Fruit fly (Drosophila melanogaster) whole organism, embryonic: ENCODE results near the gene KP78a.

Experiments used
- Atf6 ChIP-seq: fragments of 200-800 bp; sonication (Bioruptor generic); IDR thresholded peaks from 2 replicates; pipeline ENCODE4 v1.3.6; 2022; ENCODE audit warnings: missing biosample characterization, missing genetic modification characterization
- Awh ChIP-seq: fragments of 200-800 bp; sonication (Bioruptor generic); IDR thresholded peaks from 2 replicates; pipeline ENCODE4, ENCODE4 v1.3.6; 2022; ENCODE audit warnings: missing biosample characterization, missing genetic modification characterization
- CG10209 ChIP-seq: fragments of 200-800 bp; sonication (Bioruptor generic); optimal IDR thresholded peaks from 3 replicates; lab custom pipeline; 2017; ENCODE audit warnings: missing biosample characterization, mild to moderate bottlenecking, missing genetic modification characterization, missing genetic modification reagents
- CG10654 ChIP-seq: fragments of 200-800 bp; sonication (Bioruptor generic); optimal IDR thresholded peaks from 2 replicates; lab custom pipeline; 2016; ENCODE audit warnings: missing biosample characterization, missing genetic modification characterization
- CG11560 ChIP-seq: fragments of 200-800 bp; sonication (Bioruptor generic); IDR thresholded peaks from 3 replicates; pipeline ENCODE4 v1.3.6; 2022; ENCODE audit warnings: missing biosample characterization, missing genetic modification characterization
- CG12391 ChIP-seq: fragments of 200-800 bp; sonication (Bioruptor generic); optimal IDR thresholded peaks from 3 replicates; lab custom pipeline; 2018; ENCODE audit warnings: missing biosample characterization, mild to moderate bottlenecking, missing genetic modification characterization, moderate library complexity
- CG15269 ChIP-seq: fragments of 200-800 bp; sonication (Bioruptor generic); optimal IDR thresholded peaks from 2 replicates; lab custom pipeline; 2018; ENCODE audit warnings: missing biosample characterization, mild to moderate bottlenecking, missing genetic modification characterization, moderate library complexity
- CG1603 ChIP-seq: fragments of 200-800 bp; sonication (Bioruptor generic); optimal IDR thresholded peaks from 2 replicates; lab custom pipeline; 2019; ENCODE audit warnings: missing biosample characterization, mild to moderate bottlenecking, missing genetic modification characterization, moderate library complexity
- CG1647 ChIP-seq: fragments of 200-800 bp; sonication (Bioruptor generic); optimal IDR thresholded peaks from 3 replicates; lab custom pipeline; 2016; ENCODE audit warnings: missing biosample characterization, missing genetic modification characterization
- CG17361 ChIP-seq: fragments of 200-800 bp; sonication (Bioruptor generic); IDR thresholded peaks from 3 replicates; pipeline ENCODE4 v1.3.6; 2022; ENCODE audit warnings: missing biosample characterization, missing genetic modification characterization
- CG17829 ChIP-seq: fragments of 200-800 bp; optimal IDR thresholded peaks from 2 replicates; lab custom pipeline; 2019; ENCODE audit warnings: missing biosample characterization, mild to moderate bottlenecking, missing genetic modification characterization, moderate library complexity
- CG2202 ChIP-seq: fragments of 200-800 bp; sonication (Bioruptor generic); optimal IDR thresholded peaks from 2 replicates; lab custom pipeline; 2018; ENCODE audit warnings: missing biosample characterization, mild to moderate bottlenecking, missing genetic modification characterization
- CG4360 ChIP-seq: fragments of 200-800 bp; sonication (Bioruptor generic); IDR thresholded peaks from 2 replicates; pipeline ENCODE4 v1.3.6; 2022; ENCODE audit warnings: missing biosample characterization, missing genetic modification characterization
- CG4424 ChIP-seq: fragments of 200-800 bp; sonication (Bioruptor generic); optimal IDR thresholded peaks from 3 replicates; lab custom pipeline; 2016; ENCODE audit warnings: missing biosample characterization, missing genetic modification characterization
- CG5953 ChIP-seq: fragments of 200-800 bp; sonication (Bioruptor generic); IDR thresholded peaks from 2 replicates; pipeline ENCODE4 v1.3.6; 2022; ENCODE audit warnings: missing biosample characterization, missing genetic modification characterization
- CG7987 ChIP-seq: fragments of 200-800 bp; sonication (Bioruptor generic); optimal IDR thresholded peaks from 2 replicates; lab custom pipeline; 2018; ENCODE audit warnings: missing biosample characterization, mild to moderate bottlenecking, missing genetic modification characterization, moderate library complexity
- CG8388 ChIP-seq: fragments of 200-800 bp; sonication (Bioruptor generic); optimal IDR thresholded peaks from 2 replicates; lab custom pipeline; 2019; ENCODE audit warnings: missing biosample characterization, mild to moderate bottlenecking, missing genetic modification characterization, moderate library complexity
- CkIIα-i1 ChIP-seq: fragments of 200-800 bp; sonication (Bioruptor generic); IDR thresholded peaks from 2 replicates; pipeline ENCODE4 v1.3.6; 2022; ENCODE audit warnings: missing biosample characterization, missing genetic modification characterization
- D ChIP-seq, 2 experiments: fragments of 200-800 bp in 1 of 2; fragments of >200 bp in 1 of 2; sonication (Bioruptor generic) in 1 of 2; optimal IDR thresholded peaks; 2 replicates in 1 of 2; 3 replicates in 1 of 2; lab custom pipeline; 2017; ENCODE audit warnings: mild to moderate bottlenecking in 1 of 2, missing biosample characterization in 1 of 2, missing genetic modification characterization in 1 of 2, missing genetic modification reagents in 1 of 2
- Dip3 ChIP-seq: fragments of 200-800 bp; sonication (Bioruptor generic); optimal IDR thresholded peaks from 3 replicates; lab custom pipeline; 2016; ENCODE audit warnings: missing biosample characterization, missing genetic modification characterization
- Dll ChIP-seq: fragments of 200-800 bp; sonication (Bioruptor generic); IDR thresholded peaks from 4 replicates; pipeline ENCODE4 v1.3.6; 2022; ENCODE audit warnings: missing biosample characterization, missing genetic modification characterization; ENCODE audit not compliant: partially characterized antibody
- Elba2 ChIP-seq: fragments of 200-800 bp; sonication (Bioruptor generic); optimal IDR thresholded peaks from 3 replicates; lab custom pipeline; 2016; ENCODE audit warnings: missing biosample characterization, missing genetic modification characterization
- GATAe ChIP-seq: fragments of 200-800 bp; sonication (Bioruptor generic); conservative IDR thresholded peaks from 2 replicates; pipeline ENCODE4 v1.3.6; 2022; ENCODE audit warnings: missing biosample characterization, missing genetic modification characterization
- Gsc ChIP-seq: fragments of 200-800 bp; sonication (Bioruptor generic); IDR thresholded peaks from 2 replicates; pipeline ENCODE4 v1.3.6; 2022; ENCODE audit warnings: missing biosample characterization, missing genetic modification characterization
- HHEX ChIP-seq: fragments of 200-800 bp; sonication (Bioruptor generic); optimal IDR thresholded peaks from 3 replicates; lab custom pipeline; 2017; ENCODE audit warnings: missing biosample characterization, mild to moderate bottlenecking, missing genetic modification characterization, missing genetic modification reagents
- HLH54F ChIP-seq: fragments of 200-800 bp; sonication (Bioruptor generic); optimal IDR thresholded peaks from 3 replicates; lab custom pipeline; 2016; ENCODE audit warnings: missing biosample characterization, missing genetic modification characterization
- HmgD ChIP-seq: fragments of 200-800 bp; sonication (Bioruptor generic); optimal IDR thresholded peaks from 3 replicates; lab custom pipeline; 2016; ENCODE audit warnings: missing biosample characterization, missing genetic modification characterization
- HmgZ ChIP-seq: fragments of 200-800 bp; sonication (Bioruptor generic); optimal IDR thresholded peaks from 2 replicates; lab custom pipeline; 2018; ENCODE audit warnings: missing biosample characterization, mild to moderate bottlenecking, missing genetic modification characterization
- NfI ChIP-seq: fragments of 200-800 bp; sonication (Bioruptor generic); optimal IDR thresholded peaks from 3 replicates; lab custom pipeline; 2018; ENCODE audit warnings: missing biosample characterization, mild to moderate bottlenecking, missing genetic modification characterization, moderate library complexity
- Ssrp ChIP-seq: fragments of 200-800 bp; sonication (Bioruptor generic); optimal IDR thresholded peaks from 2 replicates; lab custom pipeline; 2018; ENCODE audit warnings: missing biosample characterization, mild to moderate bottlenecking, missing genetic modification characterization, moderate library complexity
- abd-A ChIP-seq: fragments of 200-800 bp; sonication (Bioruptor generic); optimal IDR thresholded peaks from 3 replicates; lab custom pipeline; 2019; ENCODE audit warnings: missing biosample characterization, mild to moderate bottlenecking, missing genetic modification characterization, moderate library complexity
- bcd ChIP-seq: fragments of 200-800 bp; sonication (Bioruptor generic); optimal IDR thresholded peaks from 2 replicates; lab custom pipeline; 2017; ENCODE audit warnings: missing biosample characterization, mild to moderate bottlenecking, missing genetic modification characterization
- bsh ChIP-seq, 2 experiments: fragments of 200-800 bp; sonication (Bioruptor generic); optimal IDR thresholded peaks; 2 replicates each; lab custom pipeline; 2017 to 2018; ENCODE audit warnings: mild to moderate bottlenecking in 2 of 2, missing biosample characterization in 2 of 2, missing genetic modification characterization in 2 of 2, moderate library complexity in 1 of 2
- cg ChIP-seq: fragments of 200-800 bp; sonication (Bioruptor generic); optimal IDR thresholded peaks from 3 replicates; lab custom pipeline; 2019; ENCODE audit warnings: missing biosample characterization, mild to moderate bottlenecking, missing genetic modification characterization, moderate library complexity
- ewg ChIP-seq: fragments of 200-800 bp; sonication (Bioruptor generic); optimal IDR thresholded peaks from 3 replicates; lab custom pipeline; 2017; ENCODE audit warnings: mild to moderate bottlenecking, missing biosample characterization, missing genetic modification reagents, missing genetic modification characterization
- grn ChIP-seq: fragments of 200-800 bp; sonication (Bioruptor generic); optimal IDR thresholded peaks from 3 replicates; lab custom pipeline; 2017; ENCODE audit warnings: missing biosample characterization, missing genetic modification characterization
- hb ChIP-seq: fragments of 200-800 bp; sonication (Bioruptor generic); IDR thresholded peaks from 3 replicates; pipeline ENCODE4 v1.3.6; 2022; ENCODE audit warnings: missing biosample characterization, missing genetic modification characterization; ENCODE audit not compliant: partially characterized antibody
- insv ChIP-seq, 2 experiments: fragments of 200-800 bp; sonication (Bioruptor generic); optimal IDR thresholded peaks; 3 replicates each; lab custom pipeline; 2016 to 2018; ENCODE audit warnings: missing biosample characterization in 2 of 2, missing genetic modification characterization in 2 of 2
- lilli ChIP-seq: fragments of 200-800 bp; sonication (Bioruptor generic); optimal IDR thresholded peaks from 3 replicates; lab custom pipeline; 2016; ENCODE audit warnings: missing biosample characterization, missing genetic modification characterization
- luna ChIP-seq: fragments of 200-800 bp; sonication (Bioruptor generic); optimal IDR thresholded peaks from 2 replicates; lab custom pipeline; 2016; ENCODE audit warnings: missing biosample characterization, missing genetic modification characterization
- nom ChIP-seq: fragments of 200-800 bp; sonication (Bioruptor generic); optimal IDR thresholded peaks from 2 replicates; lab custom pipeline; 2017; ENCODE audit warnings: missing biosample characterization, missing genetic modification characterization, mild to moderate bottlenecking, moderate library complexity, missing genetic modification reagents
- pb ChIP-seq: fragments of 200-800 bp; sonication (Bioruptor generic); optimal IDR thresholded peaks from 3 replicates; lab custom pipeline; 2016; ENCODE audit warnings: missing biosample characterization, missing genetic modification characterization
- pita ChIP-seq: fragments of 200-800 bp; sonication (Bioruptor generic); optimal IDR thresholded peaks from 2 replicates; lab custom pipeline; 2017; ENCODE audit warnings: missing biosample characterization, mild to moderate bottlenecking, missing genetic modification characterization
- sens ChIP-seq: fragments of 200-800 bp; sonication (Bioruptor generic); peaks from one replicate; lab custom pipeline; 2016; ENCODE audit warnings: missing biosample characterization, missing genetic modification characterization
- tgo ChIP-seq: fragments of 200-800 bp; sonication (Bioruptor generic); IDR thresholded peaks from 3 replicates; pipeline ENCODE4 v1.3.6; 2022; ENCODE audit warnings: missing biosample characterization, missing genetic modification characterization

The KP78a gene

dm6 chr3R:11344901-11345300 lies 8.0 kb downstream of the KP78a start (continued):
- TF ChIP-seq cg (GFP tag; lab: Kevin White, UChicago) (no peak), CG2202 (no peak), abd-A (tag; lab: Kevin White, UChicago) (peak; percentile 20), D (optimal IDR thresholded peaks at IDR 0.05; lab: Kevin White, UChicago) (peak; percentile 11), D (GFP tag; optimal IDR thresholded peaks at IDR 0.05; lab: Kevin White, UChicago) (no peak), tgo (GFP tag; lab: Robert Waterston, UW) (no peak), bsh (GFP tag; optimal IDR thresholded peaks at IDR 0.05; lab: Kevin White, UChicago) (no peak), grn (GFP tag; lab: Kevin White, UChicago) (peak; percentile 30), CG10654 (no peak), CG7987 (GFP tag; lab: Kevin White, UChicago) (no peak), luna (GFP tag; lab: Kevin White, UChicago) (no peak), NfI (GFP tag; lab: Kevin White, UChicago) (no peak), CG4424 (no peak), nom (GFP tag; lab: Kevin White, UChicago) (no peak), CG8388 (GFP tag; lab: Kevin White, UChicago) (no peak), ewg (GFP tag; lab: Kevin White, UChicago) (no peak), HmgD (no peak), hb (GFP tag; lab: Robert Waterston, UW) (no peak), CG15269 (tag; lab: Kevin White, UChicago) (no peak), GATAe (GFP tag; lab: Robert Waterston, UW) (no peak), Gsc (GFP tag; lab: Robert Waterston, UW) (no peak), CG12391 (no peak), CG11560 (tag; lab: Robert Waterston, UW) (0 out of 3 replicates have a peak, but pooled peaks have one; percentile 33), bcd (GFP tag; lab: Kevin White, UChicago) (no peak), HLH54F (GFP tag; lab: Kevin White, UChicago) (no peak), CG5953 (GFP tag; lab: Robert Waterston, UW) (no peak), lilli (GFP tag; lab: Kevin White, UChicago) (no peak), CkIIα-i1 (GFP tag; lab: Robert Waterston, UW) (no peak), Ssrp (tag; lab: Kevin White, UChicago) (no peak), Dip3 (GFP tag; lab: Kevin White, UChicago) (no peak), CG4360 (no peak), Atf6 (no peak), CG1603 (tag; lab: Kevin White, UChicago) (no peak), HmgZ (tag; lab: Kevin White, UChicago) (no peak), CG17829 (tag; lab: Kevin White, UChicago) (no peak)
- TF ChIP-seq, all 482 proteins: peak for 9

- TF ChIP-seq Dll (no peak), sens (GFP tag; lab: Kevin White, UChicago) (peak; percentile 46), HHEX (GFP tag; lab: Kevin White, UChicago) (no peak), CG17361 (GFP tag; lab: Robert Waterston, UW) (no peak), CG1647 (GFP tag; lab: Kevin White, UChicago) (no peak), insv (GFP tag; optimal IDR thresholded peaks at IDR 0.05; lab: Kevin White, UChicago) (peak; percentile 83 to 94), CG10209 (GFP tag; lab: Kevin White, UChicago) (no peak), pb (no peak), Awh (GFP tag; lab: Robert Waterston, UW) (no peak), pita (GFP tag; lab: Kevin White, UChicago) (peak; percentile 6), Elba2 (GFP tag; lab: Kevin White, UChicago) (peak; percentile 63)
These were observed 9.0 kb downstream of the KP78a start for dm6 chr3R:11343966-11344365.
